Worm (Caenorhabditis elegans) whole organism, L4/young adult: ENCODE measurements around the gene R08C7.11.

Source experiments
- W03F9.2 ChIP-seq: fragments of 150-350 bp; optimal IDR thresholded peaks from 2 replicates; lab custom pipeline; 2014; ENCODE audit warnings: missing biosample characterization, missing genetic modification characterization
- dao-5 ChIP-seq: sonication (generic microtip); optimal IDR thresholded peaks from 2 replicates; lab custom pipeline; 2016; ENCODE audit warnings: missing genotype, missing genetic modification characterization, moderate library complexity, missing compliant biosample characterization
- him-1 ChIP-seq: sonication (generic microtip); optimal IDR thresholded peaks from 2 replicates; lab custom pipeline; 2016; ENCODE audit warnings: missing genotype, missing genetic modification reagents, missing genetic modification characterization, missing compliant biosample characterization

DNA sequence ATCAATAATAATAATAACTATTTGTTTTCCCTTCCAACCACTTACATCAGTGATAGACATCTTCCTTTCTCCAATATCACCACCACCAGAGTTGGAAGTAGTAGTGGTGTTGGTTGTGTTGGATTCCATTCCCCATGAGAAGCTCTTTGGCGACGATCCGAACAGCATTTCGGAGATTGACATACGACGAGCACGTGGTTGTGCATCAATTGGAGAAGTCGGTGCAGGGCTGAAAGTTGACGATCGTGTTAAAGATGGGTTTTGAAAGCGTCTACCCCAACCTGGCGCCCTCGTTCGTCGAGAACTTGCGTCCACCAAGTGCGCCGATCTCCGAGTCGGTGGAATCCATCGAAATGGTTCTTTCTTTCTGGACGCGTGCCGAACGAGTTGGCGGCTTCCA is 14.3 kb upstream of the R08C7.11 start:
- TF ChIP-seq W03F9.2 (tag; lab: Kevin White, UChicago) (no peak), him-1 (tag; lab: Kevin White, UChicago) (no peak), dao-5 (tag; lab: Kevin White, UChicago) (no peak)
